1 worm cellular context compared by ENCODE assay signal in genomic region chrIII:8405449-8405962, ce11.
TF ChIP-seq lines count a peak whose summit lies in the region.

ubxn-4 (minus strand) TSS chrIII:8405562.
cyy-1 (plus strand) TSS chrIII:8405874.

TF ChIP-seq in whole organism, L1 larva, 84 proteins besides CTCF, POLR2A, EP300 and RAD21 (continued from another document):
- peak in 1 of 3 experiments; percentile 27 for TF ChIP-seq dpl-1 (GFP tag; optimal IDR thresholded peaks at IDR 0.05; lab: Kevin White, UChicago)
- no peak for TF ChIP-seq lir-3 (tag; optimal IDR thresholded peaks at IDR 0.05; lab: Kevin White, UChicago; ENCODE audit: poor library complexity)
- TF ChIP-seq lin-14 (GFP tag; optimal IDR thresholded peaks at IDR 0.05; lab: Kevin White, UChicago): peak; percentile 7
- peak; percentile 51 for TF ChIP-seq xbp-1 (tag; optimal IDR thresholded peaks at IDR 0.05; lab: Kevin White, UChicago)
- TF ChIP-seq nhr-77 (tag; optimal IDR thresholded peaks at IDR 0.05; lab: Kevin White, UChicago): no peak
- no peak for TF ChIP-seq nhr-12 (tag; optimal IDR thresholded peaks at IDR 0.05; lab: Kevin White, UChicago)
TF ChIP-seq in whole organism, L1 larva: peak in this region for 5.
